Fruit fly (Drosophila melanogaster) whole organism, embryonic: ENCODE results near the gene Ubc6.

Experiments
- Atf3 ChIP-seq: fragments of 200-800 bp; sonication (Bioruptor generic); optimal IDR thresholded peaks from 3 replicates; lab custom pipeline; 2016; ENCODE audit warnings: missing biosample characterization, missing genetic modification characterization
- Bgb ChIP-seq: fragments of 200-800 bp; sonication (Bioruptor generic); IDR thresholded peaks from 2 replicates; pipeline ENCODE4 v1.3.6; 2022; ENCODE audit warnings: missing biosample characterization, missing genetic modification characterization; ENCODE audit not compliant: partially characterized antibody
- CG12659 ChIP-seq: fragments of 200-800 bp; sonication (Bioruptor generic); optimal IDR thresholded peaks from 3 replicates; lab custom pipeline; 2017; ENCODE audit warnings: mild to moderate bottlenecking, missing biosample characterization, missing genetic modification reagents, missing genetic modification characterization
- CG14860 ChIP-seq: fragments of 200-800 bp; sonication (Bioruptor generic); IDR thresholded peaks from 3 replicates; pipeline ENCODE4 v1.3.6; 2022; ENCODE audit warnings: missing biosample characterization, missing genetic modification characterization; ENCODE audit not compliant: partially characterized antibody
- CG17829 ChIP-seq: fragments of 200-800 bp; optimal IDR thresholded peaks from 2 replicates; lab custom pipeline; 2019; ENCODE audit warnings: missing biosample characterization, mild to moderate bottlenecking, missing genetic modification characterization, moderate library complexity
- CG2116 ChIP-seq: fragments of 200-800 bp; sonication (Bioruptor generic); optimal IDR thresholded peaks from 3 replicates; lab custom pipeline; 2018; ENCODE audit warnings: missing biosample characterization, mild to moderate bottlenecking, missing genetic modification characterization
- CG4424 ChIP-seq: fragments of 200-800 bp; sonication (Bioruptor generic); optimal IDR thresholded peaks from 3 replicates; lab custom pipeline; 2016; ENCODE audit warnings: missing biosample characterization, missing genetic modification characterization
- CG6791 ChIP-seq: fragments of 200-800 bp; sonication (Bioruptor generic); IDR thresholded peaks from 3 replicates; pipeline ENCODE4 v1.3.6; 2022; ENCODE audit warnings: missing biosample characterization, missing genetic modification characterization; ENCODE audit not compliant: partially characterized antibody
- CG7786 ChIP-seq: fragments of 200-800 bp; sonication (Bioruptor generic); optimal IDR thresholded peaks from 2 replicates; lab custom pipeline; 2016; ENCODE audit warnings: missing biosample characterization, missing genetic modification characterization
- CG9797 ChIP-seq: fragments of 200-800 bp; sonication (Bioruptor generic); optimal IDR thresholded peaks from 3 replicates; lab custom pipeline; 2018; ENCODE audit warnings: missing biosample characterization, mild to moderate bottlenecking, missing genetic modification characterization
- CG9876 ChIP-seq: fragments of 200-800 bp; sonication (Bioruptor generic); optimal IDR thresholded peaks from 2 replicates; lab custom pipeline; 2016; ENCODE audit warnings: missing biosample characterization, missing genetic modification characterization
- Doc3 ChIP-seq: fragments of 200-800 bp; sonication (Bioruptor generic); IDR thresholded peaks from 3 replicates; pipeline ENCODE4 v1.3.6; 2022; ENCODE audit warnings: missing biosample characterization, missing genetic modification characterization; ENCODE audit not compliant: partially characterized antibody
- Dp ChIP-seq: fragments of 200-800 bp; sonication (Bioruptor generic); optimal IDR thresholded peaks from 2 replicates; lab custom pipeline; 2018; ENCODE audit warnings: missing biosample characterization, mild to moderate bottlenecking, missing genetic modification characterization, moderate library complexity
- Drgx ChIP-seq: fragments of 200-800 bp; sonication (Bioruptor generic); IDR thresholded peaks from 2 replicates; pipeline ENCODE4 v1.3.6; 2022; ENCODE audit warnings: missing biosample characterization, missing genetic modification characterization
- E2f1 ChIP-seq: fragments of 200-800 bp; sonication (Bioruptor generic); IDR thresholded peaks from 2 replicates; pipeline ENCODE4 v1.3.6; 2022; ENCODE audit warnings: missing biosample characterization, missing genetic modification characterization
- E2f2 ChIP-seq: fragments of 200-800 bp; sonication (Bioruptor generic); IDR thresholded peaks from 2 replicates; pipeline ENCODE4 v1.3.6; 2022; ENCODE audit warnings: missing biosample characterization, missing genetic modification characterization
- Gsc ChIP-seq: fragments of 200-800 bp; sonication (Bioruptor generic); IDR thresholded peaks from 2 replicates; pipeline ENCODE4 v1.3.6; 2022; ENCODE audit warnings: missing biosample characterization, missing genetic modification characterization
- Hmr ChIP-seq: fragments of 200-800 bp; sonication (Bioruptor generic); optimal IDR thresholded peaks from 3 replicates; lab custom pipeline; 2017; ENCODE audit warnings: mild to moderate bottlenecking, missing biosample characterization, missing genetic modification reagents, missing genetic modification characterization
- Hr3 ChIP-seq: fragments of 200-800 bp; sonication (Bioruptor generic); optimal IDR thresholded peaks from 3 replicates; lab custom pipeline; 2016; ENCODE audit warnings: missing biosample characterization, missing genetic modification characterization
- Hr51 ChIP-seq, 2 experiments: fragments of 200-800 bp; sonication (Bioruptor generic); optimal IDR thresholded peaks; 2 replicates in 1 of 2; 3 replicates in 1 of 2; lab custom pipeline; 2016 to 2018; ENCODE audit warnings: missing biosample characterization in 2 of 2, missing genetic modification characterization in 2 of 2, mild to moderate bottlenecking in 1 of 2, moderate library complexity in 1 of 2
- MBD-R2 ChIP-seq: fragments of 200-800 bp; sonication (Bioruptor generic); IDR thresholded peaks from 2 replicates; pipeline ENCODE4 v1.3.6; 2022; ENCODE audit warnings: missing biosample characterization, missing genetic modification characterization
- MESR4 ChIP-seq: fragments of 200-800 bp; sonication (Bioruptor generic); optimal IDR thresholded peaks from 2 replicates; lab custom pipeline; 2018; ENCODE audit warnings: missing biosample characterization, mild to moderate bottlenecking, missing genetic modification characterization, moderate library complexity
- MTF-1 ChIP-seq: fragments of 200-800 bp; sonication (Bioruptor generic); optimal IDR thresholded peaks from 2 replicates; lab custom pipeline; 2018; ENCODE audit warnings: missing biosample characterization, mild to moderate bottlenecking, missing genetic modification characterization, borderline replicate concordance
- Med ChIP-seq: fragments of 200-800 bp; sonication (Bioruptor generic); peaks from one replicate; lab custom pipeline; 2016; ENCODE audit warnings: missing biosample characterization, missing genetic modification characterization, mild to moderate bottlenecking, inconsistent platforms, moderate library complexity
- Nf-YC ChIP-seq: fragments of 200-800 bp; optimal IDR thresholded peaks from 3 replicates; lab custom pipeline; 2019; ENCODE audit warnings: missing biosample characterization, mild to moderate bottlenecking, missing genetic modification characterization, moderate library complexity
- Opbp ChIP-seq: fragments of 200-800 bp; sonication (Bioruptor generic); IDR thresholded peaks from 3 replicates; pipeline ENCODE4 v1.3.6; 2022; ENCODE audit warnings: missing biosample characterization, missing genetic modification characterization; ENCODE audit not compliant: partially characterized antibody
- Scr ChIP-seq: fragments of 200-800 bp; sonication (Bioruptor generic); IDR thresholded peaks from 2 replicates; pipeline ENCODE4 v1.3.6; 2022; ENCODE audit warnings: missing biosample characterization, missing genetic modification characterization; ENCODE audit not compliant: partially characterized antibody
- Sin3A ChIP-seq: fragments of >200 bp; optimal IDR thresholded peaks from 2 replicates; lab custom pipeline; 2018
- YL-1 ChIP-seq: fragments of 200-800 bp; sonication (Bioruptor generic); optimal IDR thresholded peaks from 3 replicates; lab custom pipeline; 2017; ENCODE audit warnings: missing biosample characterization, mild to moderate bottlenecking, missing genetic modification characterization
- ato ChIP-seq: fragments of 200-800 bp; sonication (Bioruptor generic); IDR thresholded peaks from 2 replicates; pipeline ENCODE4 v1.3.6; 2022; ENCODE audit warnings: missing biosample characterization, missing genetic modification characterization; ENCODE audit not compliant: partially characterized antibody
- cas ChIP-seq: fragments of 200-800 bp; sonication (Bioruptor generic); IDR thresholded peaks from 2 replicates; pipeline ENCODE4 v1.3.6; 2022; ENCODE audit warnings: missing biosample characterization, missing genetic modification characterization
- chn ChIP-seq: fragments of 200-800 bp; sonication (Bioruptor generic); optimal IDR thresholded peaks from 2 replicates; lab custom pipeline; 2016; ENCODE audit warnings: missing biosample characterization, missing genetic modification characterization
- dm ChIP-seq: fragments of 200-800 bp; sonication (Bioruptor generic); optimal IDR thresholded peaks from 3 replicates; lab custom pipeline; 2016; ENCODE audit warnings: missing biosample characterization, missing genetic modification characterization
- dmrt11E ChIP-seq: fragments of 200-800 bp; sonication (Bioruptor generic); optimal IDR thresholded peaks from 3 replicates; lab custom pipeline; 2018; ENCODE audit warnings: missing biosample characterization, mild to moderate bottlenecking, missing genetic modification characterization, moderate library complexity
- grau ChIP-seq: fragments of 200-800 bp; optimal IDR thresholded peaks from 3 replicates; lab custom pipeline; 2019; ENCODE audit warnings: missing biosample characterization, mild to moderate bottlenecking, missing genetic modification characterization, moderate library complexity
- hbn ChIP-seq: fragments of 200-800 bp; sonication (Bioruptor generic); IDR thresholded peaks from 2 replicates; pipeline ENCODE4 v1.3.6; 2022; ENCODE audit warnings: missing biosample characterization, missing genetic modification characterization; ENCODE audit not compliant: partially characterized antibody
- inv ChIP-seq: fragments of 200-800 bp; sonication (Bioruptor generic); IDR thresholded peaks from 2 replicates; pipeline ENCODE4 v1.3.6; 2022; ENCODE audit warnings: missing biosample characterization, missing genetic modification characterization; ENCODE audit not compliant: partially characterized antibody
- jing ChIP-seq: fragments of 200-800 bp; sonication (Bioruptor generic); optimal IDR thresholded peaks from 2 replicates; lab custom pipeline; 2018; ENCODE audit warnings: missing biosample characterization, mild to moderate bottlenecking, missing genetic modification characterization
- pita ChIP-seq: fragments of 200-800 bp; sonication (Bioruptor generic); optimal IDR thresholded peaks from 2 replicates; lab custom pipeline; 2017; ENCODE audit warnings: missing biosample characterization, mild to moderate bottlenecking, missing genetic modification characterization
- pzg ChIP-seq: fragments of 200-800 bp; sonication (Bioruptor generic); optimal IDR thresholded peaks from 3 replicates; lab custom pipeline; 2018; ENCODE audit warnings: missing biosample characterization, mild to moderate bottlenecking, missing genetic modification characterization, moderate library complexity
- repo ChIP-seq: fragments of 200-800 bp; sonication (Bioruptor generic); optimal IDR thresholded peaks from 2 replicates; lab custom pipeline; 2016; ENCODE audit warnings: missing biosample characterization, missing genetic modification characterization
- run ChIP-seq: fragments of 200-800 bp; sonication (Bioruptor generic); optimal IDR thresholded peaks from 3 replicates; lab custom pipeline; 2018; ENCODE audit warnings: missing biosample characterization, mild to moderate bottlenecking, missing genetic modification characterization
- sc ChIP-seq, 3 experiments: fragments of >200 bp in 2 of 3; fragments of 200-800 bp in 1 of 3; sonication (Bioruptor generic) in 1 of 3; optimal IDR thresholded peaks; 2 replicates in 2 of 3; 3 replicates in 1 of 3; lab custom pipeline; 2017; ENCODE audit warnings: mild to moderate bottlenecking in 1 of 3, missing biosample characterization in 1 of 3, missing genetic modification characterization in 1 of 3, missing genetic modification reagents in 1 of 3
- vnd ChIP-seq: fragments of 200-800 bp; sonication (Bioruptor generic); IDR thresholded peaks from 3 replicates; pipeline ENCODE4 v1.3.6; 2022; ENCODE audit warnings: missing biosample characterization, missing genetic modification characterization; ENCODE audit not compliant: partially characterized antibody
- vvl ChIP-seq: fragments of 200-800 bp; sonication (Bioruptor generic); IDR thresholded peaks from 2 replicates; pipeline ENCODE4 v1.3.6; 2022; ENCODE audit warnings: missing biosample characterization, missing genetic modification characterization
- zen ChIP-seq: fragments of 200-800 bp; sonication (Bioruptor generic); optimal IDR thresholded peaks from 3 replicates; lab custom pipeline; 2018; ENCODE audit warnings: missing biosample characterization, mild to moderate bottlenecking, missing genetic modification characterization, moderate library complexity

Ubc6 gene

dm6 chr3R:4906627-4906940 is 45.9 kb downstream of the Ubc6 start:
- TF ChIP-seq E2f1 (GFP tag; lab: Robert Waterston, UW): 0 out of 2 replicates have a peak, but pooled peaks have one; percentile 17
- peak; percentile 7 for TF ChIP-seq Dp (GFP tag; lab: Kevin White, UChicago)
- no peak for TF ChIP-seq dmrt11E (tag; lab: Kevin White, UChicago)
- TF ChIP-seq CG12659 (GFP tag; lab: Kevin White, UChicago): peak; percentile 38
- peak; percentile 72 for TF ChIP-seq YL-1
- TF ChIP-seq ato (GFP tag; lab: Robert Waterston, UW): peak; percentile 25; the same call in 1 of the 2 replicates
- TF ChIP-seq cas (GFP tag; lab: Robert Waterston, UW): no peak
- TF ChIP-seq chn: no peak
- TF ChIP-seq CG14860 (GFP tag; lab: Robert Waterston, UW): 0 out of 3 replicates have a peak, but pooled peaks have one; percentile 0
- TF ChIP-seq MBD-R2 (GFP tag; lab: Robert Waterston, UW): peak; percentile 62
- TF ChIP-seq Sin3A (lab: Kevin White, UChicago): peak; percentile 35
- TF ChIP-seq Doc3 (GFP tag; lab: Robert Waterston, UW): peak; percentile 15; the same call in 1 of the 3 replicates
- TF ChIP-seq vnd: peak; percentile 41; the same call in 1 of the 3 replicates
- TF ChIP-seq pita (GFP tag; lab: Kevin White, UChicago): no peak
- TF ChIP-seq Opbp (GFP tag; lab: Robert Waterston, UW): 0 out of 3 replicates have a peak, but pooled peaks have one; percentile 1
- peak; percentile 52 for TF ChIP-seq hbn (GFP tag; lab: Robert Waterston, UW)
- 0 out of 2 replicates have a peak, but pooled peaks have one; percentile 21 for TF ChIP-seq vvl (GFP tag; lab: Robert Waterston, UW)
- no peak for TF ChIP-seq Atf3 (GFP tag; lab: Kevin White, UChicago)
- TF ChIP-seq Med (GFP tag; lab: Kevin White, UChicago): peak; percentile 77
- no peak for TF ChIP-seq CG2116 (GFP tag; lab: Kevin White, UChicago)
- TF ChIP-seq dm (GFP tag; lab: Kevin White, UChicago): no peak
- peak; percentile 4; the same call in 1 of the 3 replicates for TF ChIP-seq CG6791 (GFP tag; lab: Robert Waterston, UW)
- TF ChIP-seq MESR4 (GFP tag; lab: Kevin White, UChicago): peak; percentile 61
- peak; percentile 56 for TF ChIP-seq E2f2 (GFP tag; lab: Robert Waterston, UW)
- TF ChIP-seq CG9797: peak; percentile 69

- TF ChIP-seq sc (optimal IDR thresholded peaks at IDR 0.05; lab: Kevin White, UChicago): no peak
- TF ChIP-seq sc (GFP tag; optimal IDR thresholded peaks at IDR 0.05; lab: Kevin White, UChicago): no peak
- TF ChIP-seq Hr3 (GFP tag; lab: Kevin White, UChicago): peak; percentile 14
- TF ChIP-seq Nf-YC (tag; lab: Kevin White, UChicago): peak; percentile 20
- TF ChIP-seq CG17829 (tag; lab: Kevin White, UChicago): peak; percentile 32
- no peak for TF ChIP-seq MTF-1 (GFP tag; lab: Kevin White, UChicago)
- TF ChIP-seq Scr (GFP tag; lab: Robert Waterston, UW): peak; percentile 60
- no peak for TF ChIP-seq grau (tag; lab: Kevin White, UChicago)
- no peak for TF ChIP-seq repo (GFP tag; lab: Kevin White, UChicago)
- TF ChIP-seq zen (tag; lab: Kevin White, UChicago): peak; percentile 29
- no peak for TF ChIP-seq CG9876 (GFP tag; lab: Kevin White, UChicago)
- TF ChIP-seq CG7786 (GFP tag; lab: Kevin White, UChicago): no peak
- TF ChIP-seq inv (GFP tag; lab: Robert Waterston, UW): peak; percentile 56
- peak; percentile 72 for TF ChIP-seq pzg
- TF ChIP-seq run (tag; lab: Kevin White, UChicago): no peak
- TF ChIP-seq Gsc (GFP tag; lab: Robert Waterston, UW): no peak
- TF ChIP-seq Hmr (GFP tag; lab: Kevin White, UChicago): peak; percentile 50
- TF ChIP-seq CG4424: no peak
- no peak for TF ChIP-seq jing (GFP tag; lab: Kevin White, UChicago)
- TF ChIP-seq Hr51 (GFP tag; optimal IDR thresholded peaks at IDR 0.05; lab: Kevin White, UChicago): no peak
- TF ChIP-seq Sin3A (lab: Kevin White, UChicago): no peak
- no peak for TF ChIP-seq Drgx
- peak; percentile 63 for TF ChIP-seq Bgb (GFP tag; lab: Robert Waterston, UW)
Measured at dm6 chr3R:4905764-4906626, 46.5 kb downstream of the Ubc6 start, which contains the start of gene Gnf1. Gene Gnf1 (plus strand): TSS chr3R:4906622.
